Worm (Caenorhabditis elegans) whole organism, mixed stage, embryonic: Measurements from ENCODE around the gene eral-1.

Source experiments
- M03D4.4 ChIP-seq: sonication (generic microtip); optimal IDR thresholded peaks from 2 replicates; lab custom pipeline; 2017; ENCODE audit warnings: mild to moderate bottlenecking, missing genetic modification characterization, missing compliant biosample characterization
- elt-1 ChIP-seq: sonication (generic microtip); optimal IDR thresholded peaks from 2 replicates; lab custom pipeline; 2017; ENCODE audit warnings: missing genetic modification characterization, mild to moderate bottlenecking, missing compliant biosample characterization, antibody characterized with exemption, moderate library complexity, borderline replicate concordance; ENCODE audit not compliant: insufficient read depth
- lsy-2 ChIP-seq: fragments of 150-350 bp; optimal IDR thresholded peaks from 2 replicates; lab custom pipeline; 2014; ENCODE audit warnings: missing biosample characterization, missing genetic modification characterization
- mep-1 ChIP-seq: fragments of 150-350 bp; optimal IDR thresholded peaks from 2 replicates; lab custom pipeline; 2017; ENCODE audit warnings: missing biosample characterization, missing genetic modification reagents, missing genetic modification characterization, inconsistent platforms
- nhr-28 ChIP-seq: fragments of 150-350 bp; optimal IDR thresholded peaks from 2 replicates; lab custom pipeline; 2014; ENCODE audit warnings: missing biosample characterization, missing genetic modification characterization
- pha-4 ChIP-seq: fragments of 150-350 bp; optimal IDR thresholded peaks from 2 replicates; lab custom pipeline; 2018; ENCODE audit warnings: missing biosample characterization, missing genetic modification reagents, missing genetic modification characterization
- unc-62 ChIP-seq: fragments of 150-350 bp; optimal IDR thresholded peaks from 2 replicates; lab custom pipeline; 2014; ENCODE audit warnings: missing biosample characterization, missing genetic modification reagents, missing genetic modification characterization

DNA sequence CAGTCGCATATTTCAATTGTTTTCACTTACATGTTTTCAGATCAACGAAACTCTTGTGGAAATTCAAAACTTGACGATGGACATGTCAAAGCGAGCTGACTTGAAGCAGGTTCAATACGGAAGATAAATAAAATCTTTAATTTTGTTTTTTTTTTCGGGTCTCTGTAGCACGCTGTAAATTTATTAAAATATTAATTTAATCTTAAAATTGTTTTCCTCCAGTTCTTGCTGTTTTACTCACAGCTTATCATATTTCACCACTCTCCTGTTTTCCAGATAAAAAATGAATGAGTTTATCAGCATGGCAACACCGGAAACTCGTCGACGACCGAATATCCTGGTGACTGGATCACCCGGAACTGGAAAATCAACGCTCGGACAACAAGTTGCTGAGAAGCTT, 6.8 kb upstream of the eral-1 start, which contains the start of gene E02H1.6:
- TF ChIP-seq M03D4.4 (tag; lab: Kevin White, UChicago) (no peak), pha-4 (tag; lab: Kevin White, UChicago) (no peak), elt-1 (tag; lab: Kevin White, UChicago) (no peak), unc-62 (GFP tag; lab: Kevin White, UChicago) (no peak), nhr-28 (tag; lab: Kevin White, UChicago) (no peak), mep-1 (tag; lab: Kevin White, UChicago) (no peak), lsy-2 (tag; lab: Kevin White, UChicago) (no peak)
